Fruit fly (Drosophila melanogaster) whole organism, embryonic: Measurements from ENCODE around the gene CG4594.

Experiments
- Aef1 ChIP-seq: fragments of 200-800 bp; sonication (Bioruptor generic); IDR thresholded peaks from 3 replicates; pipeline ENCODE4 v1.3.6; 2022; ENCODE audit warnings: missing biosample characterization, missing genetic modification characterization
- Blimp-1 ChIP-seq: fragments of 200-800 bp; sonication (Bioruptor generic); optimal IDR thresholded peaks from 3 replicates; lab custom pipeline; 2018; ENCODE audit warnings: missing biosample characterization, missing genetic modification characterization, mild to moderate bottlenecking, moderate library complexity, missing genetic modification reagents
- CG10147 ChIP-seq: fragments of 200-800 bp; sonication (Bioruptor generic); optimal IDR thresholded peaks from 2 replicates; lab custom pipeline; 2019; ENCODE audit warnings: missing biosample characterization, mild to moderate bottlenecking, missing genetic modification characterization, moderate library complexity
- CG10366 ChIP-seq: fragments of 200-800 bp; sonication (Bioruptor generic); IDR thresholded peaks from 2 replicates; pipeline ENCODE4 v1.3.6; 2022; ENCODE audit warnings: missing biosample characterization, missing genetic modification characterization
- CG11093 ChIP-seq: fragments of 200-800 bp; sonication (Bioruptor generic); IDR thresholded peaks from 3 replicates; pipeline ENCODE4 v1.3.6; 2022; ENCODE audit warnings: missing biosample characterization, missing genetic modification characterization
- CG11723 ChIP-seq: fragments of 200-800 bp; sonication (Bioruptor generic); optimal IDR thresholded peaks from 2 replicates; lab custom pipeline; 2017; ENCODE audit warnings: missing biosample characterization, mild to moderate bottlenecking, missing genetic modification characterization
- CG12744 ChIP-seq: fragments of 200-800 bp; sonication (Bioruptor generic); optimal IDR thresholded peaks from 2 replicates; lab custom pipeline; 2016; ENCODE audit warnings: missing biosample characterization, missing genetic modification characterization
- CG12769 ChIP-seq: fragments of 200-800 bp; sonication (Bioruptor generic); optimal IDR thresholded peaks from 2 replicates; lab custom pipeline; 2019; ENCODE audit warnings: missing biosample characterization, mild to moderate bottlenecking, missing genetic modification characterization, moderate library complexity
- CG13894 ChIP-seq: fragments of 200-800 bp; sonication (Bioruptor generic); optimal IDR thresholded peaks from 3 replicates; lab custom pipeline; 2018; ENCODE audit warnings: missing biosample characterization, mild to moderate bottlenecking, missing genetic modification characterization, moderate library complexity
- CG15601 ChIP-seq: fragments of 200-800 bp; sonication (Bioruptor generic); optimal IDR thresholded peaks from 3 replicates; lab custom pipeline; 2019; ENCODE audit warnings: missing biosample characterization, mild to moderate bottlenecking, missing genetic modification characterization, moderate library complexity
- CG17612 ChIP-seq: fragments of 200-800 bp; sonication (Bioruptor generic); IDR thresholded peaks from 2 replicates; pipeline ENCODE4 v1.3.6; 2022; ENCODE audit warnings: missing biosample characterization, missing genetic modification characterization
- CG2199 ChIP-seq: fragments of 200-800 bp; sonication (Bioruptor generic); IDR thresholded peaks from 3 replicates; pipeline ENCODE4 v1.3.6; 2022; ENCODE audit warnings: missing biosample characterization, missing genetic modification characterization
- CG2875 ChIP-seq: fragments of 200-800 bp; sonication (Bioruptor generic); optimal IDR thresholded peaks from 2 replicates; lab custom pipeline; 2017; ENCODE audit warnings: missing biosample characterization, mild to moderate bottlenecking, missing genetic modification characterization, missing genetic modification reagents
- CG30020 ChIP-seq: fragments of 200-800 bp; optimal IDR thresholded peaks from 2 replicates; lab custom pipeline; 2019; ENCODE audit warnings: missing biosample characterization, mild to moderate bottlenecking, missing genetic modification characterization, moderate library complexity
- CG34224 ChIP-seq: fragments of 200-800 bp; sonication (Bioruptor generic); IDR thresholded peaks from 3 replicates; pipeline ENCODE4 v1.3.6; 2022; ENCODE audit warnings: missing biosample characterization, missing genetic modification characterization; ENCODE audit not compliant: partially characterized antibody
- CG3995 ChIP-seq: fragments of 200-800 bp; sonication (Bioruptor generic); optimal IDR thresholded peaks from 3 replicates; lab custom pipeline; 2016; ENCODE audit warnings: missing biosample characterization, missing genetic modification characterization
- CG6272 ChIP-seq: fragments of 200-800 bp; sonication (Bioruptor generic); IDR thresholded peaks from 2 replicates; pipeline ENCODE4 v1.3.6; 2022; ENCODE audit warnings: missing biosample characterization, missing genetic modification characterization
- CG7928 ChIP-seq: fragments of 200-800 bp; sonication (Bioruptor generic); optimal IDR thresholded peaks from 2 replicates; lab custom pipeline; 2017; ENCODE audit warnings: missing biosample characterization, mild to moderate bottlenecking, missing genetic modification characterization
- CG8281 ChIP-seq: fragments of 200-800 bp; sonication (Bioruptor generic); optimal IDR thresholded peaks from 2 replicates; lab custom pipeline; 2018; ENCODE audit warnings: missing biosample characterization, mild to moderate bottlenecking, missing genetic modification characterization, moderate library complexity
- Dek ChIP-seq: fragments of 200-800 bp; sonication (Bioruptor generic); optimal IDR thresholded peaks from 3 replicates; lab custom pipeline; 2019; ENCODE audit warnings: missing biosample characterization, mild to moderate bottlenecking, missing genetic modification characterization, moderate library complexity
- Elba2 ChIP-seq: fragments of 200-800 bp; sonication (Bioruptor generic); optimal IDR thresholded peaks from 3 replicates; lab custom pipeline; 2016; ENCODE audit warnings: missing biosample characterization, missing genetic modification characterization
- HLH4C ChIP-seq: fragments of 200-800 bp; sonication (Bioruptor generic); IDR thresholded peaks from 3 replicates; pipeline ENCODE4 v1.3.6; 2022; ENCODE audit warnings: missing biosample characterization, missing genetic modification characterization; ENCODE audit not compliant: partially characterized antibody
- HLH54F ChIP-seq: fragments of 200-800 bp; sonication (Bioruptor generic); optimal IDR thresholded peaks from 3 replicates; lab custom pipeline; 2016; ENCODE audit warnings: missing biosample characterization, missing genetic modification characterization
- HmgD ChIP-seq: fragments of 200-800 bp; sonication (Bioruptor generic); optimal IDR thresholded peaks from 3 replicates; lab custom pipeline; 2016; ENCODE audit warnings: missing biosample characterization, missing genetic modification characterization
- HmgZ ChIP-seq: fragments of 200-800 bp; sonication (Bioruptor generic); optimal IDR thresholded peaks from 2 replicates; lab custom pipeline; 2018; ENCODE audit warnings: missing biosample characterization, mild to moderate bottlenecking, missing genetic modification characterization
- Lpt ChIP-seq: fragments of >200 bp; optimal IDR thresholded peaks from 2 replicates; lab custom pipeline; 2018; ENCODE audit warnings: missing biosample characterization, missing genetic modification characterization
- Med ChIP-seq: fragments of 200-800 bp; sonication (Bioruptor generic); peaks from one replicate; lab custom pipeline; 2016; ENCODE audit warnings: missing biosample characterization, missing genetic modification characterization, mild to moderate bottlenecking, inconsistent platforms, moderate library complexity
- Mrtf ChIP-seq: fragments of 200-800 bp; sonication (Bioruptor generic); IDR thresholded peaks from 3 replicates; pipeline ENCODE4 v1.3.6; 2022; ENCODE audit warnings: missing biosample characterization, missing genetic modification characterization
- Opbp ChIP-seq: fragments of 200-800 bp; sonication (Bioruptor generic); IDR thresholded peaks from 3 replicates; pipeline ENCODE4 v1.3.6; 2022; ENCODE audit warnings: missing biosample characterization, missing genetic modification characterization; ENCODE audit not compliant: partially characterized antibody
- Trl ChIP-seq, 3 experiments: fragments of >200 bp in 2 of 3; fragments of 200-800 bp in 1 of 3; sonication (Bioruptor generic) in 1 of 3; optimal IDR thresholded peaks; 2 replicates in 1 of 3; 3 replicates in 2 of 3; lab custom pipeline; 2016 to 2017; ENCODE audit warnings: missing biosample characterization in 1 of 3, missing genetic modification characterization in 1 of 3
- ara ChIP-seq: fragments of 200-800 bp; sonication (Bioruptor generic); IDR thresholded peaks from 2 replicates; pipeline ENCODE4 v1.3.6; 2022; ENCODE audit warnings: missing biosample characterization, missing genetic modification characterization
- cas ChIP-seq: fragments of 200-800 bp; sonication (Bioruptor generic); IDR thresholded peaks from 2 replicates; pipeline ENCODE4 v1.3.6; 2022; ENCODE audit warnings: missing biosample characterization, missing genetic modification characterization
- chinmo ChIP-seq: fragments of 200-800 bp; sonication (Bioruptor generic); IDR thresholded peaks from 4 replicates; pipeline ENCODE4 v1.3.6; 2022; ENCODE audit warnings: missing biosample characterization, missing genetic modification characterization; ENCODE audit not compliant: partially characterized antibody
- corto ChIP-seq: fragments of 200-800 bp; sonication (Bioruptor generic); optimal IDR thresholded peaks from 2 replicates; lab custom pipeline; 2016; ENCODE audit warnings: missing biosample characterization, mild to moderate bottlenecking, missing genetic modification characterization, moderate library complexity
- crol ChIP-seq: fragments of 200-800 bp; sonication (Bioruptor generic); IDR thresholded peaks from 2 replicates; pipeline ENCODE4 v1.3.6; 2022; ENCODE audit warnings: missing biosample characterization, missing genetic modification characterization
- gsb-n ChIP-seq: fragments of 200-800 bp; sonication (Bioruptor generic); optimal IDR thresholded peaks from 3 replicates; lab custom pipeline; 2018; ENCODE audit warnings: missing biosample characterization, mild to moderate bottlenecking, missing genetic modification characterization
- kni ChIP-seq: fragments of 200-800 bp; sonication (Bioruptor generic); optimal IDR thresholded peaks from 3 replicates; lab custom pipeline; 2017; ENCODE audit warnings: mild to moderate bottlenecking, missing biosample characterization, missing genetic modification reagents, missing genetic modification characterization
- maf-S ChIP-seq: fragments of 200-800 bp; sonication (Bioruptor generic); optimal IDR thresholded peaks from 2 replicates; lab custom pipeline; 2016; ENCODE audit warnings: missing biosample characterization, missing genetic modification characterization
- mam ChIP-seq: fragments of 200-800 bp; sonication (Bioruptor generic); optimal IDR thresholded peaks from 3 replicates; lab custom pipeline; 2016; ENCODE audit warnings: missing biosample characterization, missing genetic modification characterization
- nmo ChIP-seq: fragments of 200-800 bp; sonication (Bioruptor generic); optimal IDR thresholded peaks from 2 replicates; lab custom pipeline; 2018; ENCODE audit warnings: missing biosample characterization, mild to moderate bottlenecking, missing genetic modification characterization, moderate library complexity
- oc ChIP-seq: fragments of 200-800 bp; sonication (Bioruptor generic); optimal IDR thresholded peaks from 2 replicates; lab custom pipeline; 2018; ENCODE audit warnings: missing biosample characterization, mild to moderate bottlenecking, missing genetic modification characterization, moderate library complexity
- sd ChIP-seq: fragments of 200-800 bp; sonication (Bioruptor generic); optimal IDR thresholded peaks from 3 replicates; lab custom pipeline; 2018; ENCODE audit warnings: missing biosample characterization, mild to moderate bottlenecking, missing genetic modification characterization, moderate library complexity
- sens ChIP-seq: fragments of 200-800 bp; sonication (Bioruptor generic); peaks from one replicate; lab custom pipeline; 2016; ENCODE audit warnings: missing biosample characterization, missing genetic modification characterization
- sens-2 ChIP-seq: fragments of 200-800 bp; sonication (Bioruptor generic); IDR thresholded peaks from 2 replicates; pipeline ENCODE4 v1.3.6; 2022; ENCODE audit warnings: missing biosample characterization, missing genetic modification characterization
- seq ChIP-seq: fragments of 200-800 bp; sonication (Bioruptor generic); IDR thresholded peaks from 2 replicates; pipeline ENCODE4 v1.3.6; 2022; ENCODE audit warnings: missing biosample characterization, missing genetic modification characterization
- sob ChIP-seq: fragments of 200-800 bp; sonication (Bioruptor generic); IDR thresholded peaks from 2 replicates; pipeline ENCODE4 v1.3.6; 2022; ENCODE audit warnings: missing biosample characterization, missing genetic modification characterization
- toy ChIP-seq: fragments of 200-800 bp; sonication (Bioruptor generic); IDR thresholded peaks from 2 replicates; pipeline ENCODE4 v1.3.6; 2022; ENCODE audit warnings: missing biosample characterization, missing genetic modification characterization
- yki ChIP-seq: fragments of >200 bp; optimal IDR thresholded peaks from 3 replicates; lab custom pipeline; 2018
- zen ChIP-seq: fragments of 200-800 bp; sonication (Bioruptor generic); optimal IDR thresholded peaks from 3 replicates; lab custom pipeline; 2018; ENCODE audit warnings: missing biosample characterization, mild to moderate bottlenecking, missing genetic modification characterization, moderate library complexity
- zfh1 ChIP-seq: fragments of 200-800 bp; sonication (Bioruptor generic); IDR thresholded peaks from 3 replicates; pipeline ENCODE4 v1.3.6; 2022; ENCODE audit warnings: missing biosample characterization, missing genetic modification characterization

The CG4594 gene

dm6 chr2L:9947738-9948519 is 28.0 kb downstream of the CG4594 start (continued):
- TF ChIP-seq CG2199 (GFP tag; lab: Robert Waterston, UW) (peak; percentile 75; the same call in 1 of the 3 replicates), toy (no peak), ara (GFP tag; lab: Robert Waterston, UW) (no peak), Dek (tag; lab: Kevin White, UChicago) (no peak), CG12769 (peak; percentile 75), CG3995 (GFP tag; lab: Kevin White, UChicago) (peak; percentile 13), maf-S (no peak), Aef1 (GFP tag; lab: Robert Waterston, UW) (no peak), CG8281 (no peak), CG7928 (GFP tag; lab: Kevin White, UChicago) (no peak), corto (GFP tag; lab: Kevin White, UChicago) (peak; percentile 67), HmgZ (tag; lab: Kevin White, UChicago) (peak; percentile 8), gsb-n (no peak), CG15601 (tag; lab: Kevin White, UChicago) (no peak), CG13894 (tag; lab: Kevin White, UChicago) (peak; percentile 52), HLH54F (GFP tag; lab: Kevin White, UChicago) (no peak), CG6272 (GFP tag; lab: Robert Waterston, UW) (no peak), zen (tag; lab: Kevin White, UChicago) (no peak), mam (GFP tag; lab: Kevin White, UChicago) (no peak), CG17612 (GFP tag; lab: Robert Waterston, UW) (no peak), kni (GFP tag; lab: Kevin White, UChicago) (no peak), Blimp-1 (GFP tag; lab: Kevin White, UChicago) (peak; percentile 33), CG11093 (GFP tag; lab: Robert Waterston, UW) (no peak), sob (peak; percentile 22; the same call in 1 of the 2 replicates), Elba2 (GFP tag; lab: Kevin White, UChicago) (no peak), zfh1 (GFP tag; lab: Robert Waterston, UW) (no peak), HLH4C (no peak), crol (GFP tag; lab: Robert Waterston, UW) (no peak), chinmo (GFP tag; lab: Robert Waterston, UW) (peak; percentile 84; the same call in 3 of the 4 replicates), oc (tag; lab: Kevin White, UChicago) (no peak), sd (peak; percentile 88), nmo (GFP tag; lab: Kevin White, UChicago) (peak; percentile 3), CG12744 (GFP tag; lab: Kevin White, UChicago) (no peak), Trl (optimal IDR thresholded peaks at IDR 0.05; lab: Kevin White, UChicago) (no peak), Trl (GFP tag; optimal IDR thresholded peaks at IDR 0.05; lab: Kevin White, UChicago) (no peak), CG10366 (no peak), CG10147 (GFP tag; lab: Kevin White, UChicago) (no peak), yki (lab: Kevin White, UChicago) (no peak), CG11723 (GFP tag; lab: Kevin White, UChicago) (no peak), seq (GFP tag; lab: Robert Waterston, UW) (no peak), Opbp (GFP tag; lab: Robert Waterston, UW) (no peak), CG30020 (no peak), sens (peak; percentile 17), cas (GFP tag; lab: Robert Waterston, UW) (no peak), CG34224 (GFP tag; lab: Robert Waterston, UW) (no peak), sens-2 (no peak), Med (GFP tag; lab: Kevin White, UChicago) (peak; percentile 56), CG2875 (GFP tag; lab: Kevin White, UChicago) (no peak), HmgD (no peak), Lpt (no peak), Mrtf (GFP tag; lab: Robert Waterston, UW) (no peak)
